Worm (Caenorhabditis elegans): Measurements from ENCODE around the gene gei-4.

- TF ChIP-seq lin-11 (tag; optimal IDR thresholded peaks at IDR 0.05): no peak
- TF ChIP-seq ahr-1 (tag; optimal IDR thresholded peaks at IDR 0.05): no peak
- TF ChIP-seq pqm-1 (tag; optimal IDR thresholded peaks at IDR 0.05): no peak
- TF ChIP-seq fkh-10 (GFP tag; optimal IDR thresholded peaks at IDR 0.05): no peak
- no peak for TF ChIP-seq ama-1 (optimal IDR thresholded peaks at IDR 0.05)
- TF ChIP-seq ets-4 (tag; optimal IDR thresholded peaks at IDR 0.05): no peak
- TF ChIP-seq tbx-2 (tag; optimal IDR thresholded peaks at IDR 0.05): no peak
- no peak for TF ChIP-seq hlh-8 (tag; optimal IDR thresholded peaks at IDR 0.05)
- TF ChIP-seq ref-2 (tag; optimal IDR thresholded peaks at IDR 0.05): no peak
- no peak for TF ChIP-seq pag-3 (tag; optimal IDR thresholded peaks at IDR 0.05; ENCODE audit: borderline replicate concordance)
- no peak for TF ChIP-seq lim-6 (tag; optimal IDR thresholded peaks at IDR 0.05)
- no peak for TF ChIP-seq odd-2 (tag; optimal IDR thresholded peaks at IDR 0.05)
These were observed 2.6 kb upstream of the gei-4 start for ce11 chrIII:356906-357901.

Data from whole organism, late embryonic.